Worm (Caenorhabditis elegans): Measurements from ENCODE around the gene trpp-11.

DNA sequence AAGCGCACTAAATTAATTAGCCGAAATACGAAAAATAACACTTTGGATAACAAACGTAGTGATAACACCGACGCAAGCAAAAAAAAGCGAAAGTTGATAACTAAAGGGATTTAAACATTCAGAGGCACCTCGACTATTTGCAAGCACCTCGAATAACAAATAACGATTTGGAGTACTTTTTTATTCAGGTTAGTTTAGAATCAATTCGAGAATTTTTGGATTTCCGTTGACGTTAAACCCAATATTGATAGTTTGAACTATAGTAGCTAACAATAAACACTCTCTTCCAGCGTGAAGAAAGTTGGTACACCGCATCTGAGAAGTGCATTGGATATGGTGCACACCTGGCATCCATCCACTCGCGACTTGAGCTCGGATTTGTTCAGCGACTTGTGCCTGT is 30.3 kb downstream of the trpp-11 start:
- TF ChIP-seq sptf-1 (tag; optimal IDR thresholded peaks at IDR 0.05) (no peak), jun-1 (tag; optimal IDR thresholded peaks at IDR 0.05) (no peak), snu-23 (GFP tag; optimal IDR thresholded peaks at IDR 0.05) (no peak), lin-39 (tag; optimal IDR thresholded peaks at IDR 0.05) (no peak), snpc-4 (tag; optimal IDR thresholded peaks at IDR 0.05) (no peak), unc-62 (GFP tag; optimal IDR thresholded peaks at IDR 0.05) (no peak), pax-3 (tag; optimal IDR thresholded peaks at IDR 0.05) (no peak), vab-15 (tag; optimal IDR thresholded peaks at IDR 0.05) (no peak), nhr-71 (tag; optimal IDR thresholded peaks at IDR 0.05) (no peak), elt-3 (tag; optimal IDR thresholded peaks at IDR 0.05) (no peak), skn-1 (tag; optimal IDR thresholded peaks at IDR 0.05) (no peak), fkh-4 (tag; optimal IDR thresholded peaks at IDR 0.05; ENCODE audit: borderline replicate concordance) (no peak), ztf-11 (tag; optimal IDR thresholded peaks at IDR 0.05) (no peak), lin-15B (tag; optimal IDR thresholded peaks at IDR 0.05) (no peak)

Measured in whole organism, L1 larva.